Worm (Caenorhabditis elegans) whole organism, midembryonic: Measurements from ENCODE around the gene T07D1.3.
A peak's percentile ranks its signal among the peaks of the same experiment; 100 is the strongest.

Source experiments
- T22C8.4 ChIP-seq: fragments of 200-800 bp; sonication (Bioruptor generic); IDR thresholded peaks from 2 replicates; pipeline ENCODE4 v1.3.6; 2022; ENCODE audit warnings: missing genetic modification characterization, missing compliant biosample characterization
- cog-1 ChIP-seq: sonication (generic microtip); optimal IDR thresholded peaks from 2 replicates; lab custom pipeline; 2016; ENCODE audit warnings: missing genetic modification characterization, missing compliant biosample characterization
- flt-1 ChIP-seq: fragments of 200-800 bp; sonication (Bioruptor generic); IDR thresholded peaks from 2 replicates; pipeline ENCODE4 v1.3.6; 2022; ENCODE audit warnings: missing genetic modification characterization, missing compliant biosample characterization
- klf-2 ChIP-seq: fragments of 200-800 bp; sonication (Bioruptor generic); conservative IDR thresholded peaks from 2 replicates; pipeline ENCODE4 v1.3.6; 2022; ENCODE audit warnings: missing genetic modification reagents, missing genetic modification characterization, missing compliant biosample characterization
- med-1 ChIP-seq: sonication (generic microtip); optimal IDR thresholded peaks from 2 replicates; lab custom pipeline; 2017; ENCODE audit warnings: missing genetic modification characterization, mild to moderate bottlenecking, missing compliant biosample characterization, antibody characterized with exemption, missing genetic modification reagents; ENCODE audit not compliant: insufficient read depth
- ref-1 ChIP-seq: fragments of 200-800 bp; sonication (Bioruptor generic); conservative IDR thresholded peaks from 2 replicates; pipeline ENCODE4 v1.3.6; 2022; ENCODE audit warnings: missing genetic modification reagents, missing genetic modification characterization, missing compliant biosample characterization
- tab-1 ChIP-seq: fragments of 200-800 bp; sonication (Bioruptor generic); IDR thresholded peaks from 2 replicates; pipeline ENCODE4 v1.3.6; 2022; ENCODE audit warnings: missing genetic modification characterization, missing compliant biosample characterization
- ztf-23 ChIP-seq: fragments of 200-800 bp; sonication (Bioruptor generic); IDR thresholded peaks from 2 replicates; pipeline ENCODE4 v1.3.6; 2022; ENCODE audit warnings: missing genetic modification reagents, missing genetic modification characterization, missing compliant biosample characterization
- ztf-29 ChIP-seq: fragments of 200-800 bp; sonication (Bioruptor generic); IDR thresholded peaks from 2 replicates; pipeline ENCODE4 v1.3.6; 2022; ENCODE audit warnings: missing genetic modification reagents, missing genetic modification characterization, missing compliant biosample characterization

The T07D1.3 gene

DNA sequence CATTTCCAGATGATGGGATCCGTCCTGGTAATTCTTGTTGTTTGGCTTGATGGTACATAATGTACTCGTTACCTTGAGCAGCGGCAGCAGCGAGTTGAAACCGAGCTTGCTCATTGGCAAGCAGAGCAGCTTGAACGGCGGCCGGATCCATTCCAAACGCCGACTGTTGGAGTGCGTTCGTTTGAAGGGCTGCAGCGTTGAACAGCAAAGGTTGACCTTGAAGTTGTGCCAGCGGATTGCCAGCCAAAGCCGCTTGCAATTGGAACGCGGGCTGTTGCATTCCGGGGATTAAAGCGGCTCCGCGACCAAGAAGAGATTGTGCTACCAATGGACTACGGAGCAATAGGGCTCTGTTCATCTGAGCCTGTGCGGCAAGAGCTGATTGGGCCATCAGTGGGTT lies 3.0 kb upstream of the T07D1.3 start:
- TF ChIP-seq T22C8.4 (GFP tag; lab: Robert Waterston, UW): no peak
- no peak for TF ChIP-seq cog-1 (tag; lab: Kevin White, UChicago)
- no peak for TF ChIP-seq klf-2
- no peak for TF ChIP-seq tab-1
- TF ChIP-seq med-1 (GFP tag; lab: Kevin White, UChicago): no peak
- no peak for TF ChIP-seq ztf-23
- no peak for TF ChIP-seq ref-1

DNA sequence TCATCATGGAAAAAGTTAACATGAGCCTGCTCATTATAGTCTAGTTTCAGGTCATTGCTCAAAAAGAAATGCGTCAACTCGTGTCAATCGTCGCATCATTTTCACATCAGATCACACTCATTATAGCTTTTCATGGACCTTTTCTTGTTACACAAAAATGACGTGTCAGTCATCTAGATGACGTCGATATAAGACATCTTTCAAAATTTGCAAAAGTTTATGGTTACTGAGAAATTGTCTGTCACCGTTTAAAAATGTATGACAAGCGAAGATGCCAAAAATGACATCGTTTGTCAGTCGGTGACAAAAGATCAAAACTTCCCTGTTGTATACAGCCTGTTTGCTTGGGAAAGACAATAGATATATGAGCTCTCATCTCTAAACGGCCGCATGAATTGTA lies 2.0 kb downstream of the T07D1.3 start:
- no peak for TF ChIP-seq ref-1
- no peak for TF ChIP-seq cog-1 (tag; lab: Kevin White, UChicago)
- TF ChIP-seq ztf-23: no peak
- no peak for TF ChIP-seq T22C8.4 (GFP tag; lab: Robert Waterston, UW)
- TF ChIP-seq med-1 (GFP tag; lab: Kevin White, UChicago): no peak
- no peak for TF ChIP-seq flt-1 (GFP tag; lab: Robert Waterston, UW)
- TF ChIP-seq ztf-29 (GFP tag; lab: Robert Waterston, UW): no peak
- no peak for TF ChIP-seq klf-2
- no peak for TF ChIP-seq tab-1

DNA sequence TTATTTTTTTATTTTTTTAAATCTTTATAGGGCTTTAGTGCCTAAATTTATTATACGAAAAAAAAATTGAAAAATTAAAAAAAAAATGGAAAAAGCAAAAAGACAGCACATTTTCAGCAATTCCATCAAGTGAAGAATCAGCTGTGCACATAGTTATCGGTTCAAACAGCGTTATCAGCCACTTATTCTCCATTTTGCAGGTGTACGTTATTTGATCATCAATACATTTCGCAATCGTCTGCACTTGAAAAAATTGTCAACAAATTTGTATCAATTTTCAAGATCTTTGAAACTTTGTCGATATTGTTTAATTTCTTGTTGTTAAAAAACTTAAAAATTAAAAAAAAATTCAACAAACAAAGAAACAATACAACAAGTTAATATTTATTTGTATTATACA lies 3.5 kb downstream of the T07D1.3 start:
- no peak for TF ChIP-seq med-1 (GFP tag; lab: Kevin White, UChicago)
- TF ChIP-seq tab-1: no peak
- no peak for TF ChIP-seq ref-1
- no peak for TF ChIP-seq cog-1 (tag; lab: Kevin White, UChicago)
- no peak for TF ChIP-seq ztf-23
- TF ChIP-seq flt-1 (GFP tag; lab: Robert Waterston, UW): no peak
- no peak for TF ChIP-seq T22C8.4 (GFP tag; lab: Robert Waterston, UW)
- no peak for TF ChIP-seq klf-2
- TF ChIP-seq ztf-29 (GFP tag; lab: Robert Waterston, UW): no peak

DNA sequence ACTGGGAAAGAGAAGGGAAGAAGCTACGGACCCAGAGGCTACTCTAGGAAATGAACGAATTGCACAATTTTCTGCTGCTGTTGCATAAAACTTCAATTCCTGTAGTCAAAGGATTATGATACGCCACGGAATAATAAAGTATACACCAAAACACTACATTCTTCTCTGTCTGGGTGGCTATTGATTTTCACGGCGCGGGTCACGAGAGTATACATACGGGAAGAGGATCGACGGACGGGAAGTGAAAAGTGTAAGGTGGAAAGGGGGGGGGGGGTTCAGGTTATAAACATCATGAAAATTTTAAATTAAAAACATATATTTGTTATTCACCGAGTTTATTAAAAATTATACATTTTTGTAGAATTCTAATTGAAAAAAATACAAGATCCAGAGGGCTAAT lies 3.9 kb downstream of the T07D1.3 start:
- TF ChIP-seq T22C8.4 (GFP tag; lab: Robert Waterston, UW) (no peak), ztf-23 (no peak), ztf-29 (GFP tag; lab: Robert Waterston, UW) (no peak)

DNA sequence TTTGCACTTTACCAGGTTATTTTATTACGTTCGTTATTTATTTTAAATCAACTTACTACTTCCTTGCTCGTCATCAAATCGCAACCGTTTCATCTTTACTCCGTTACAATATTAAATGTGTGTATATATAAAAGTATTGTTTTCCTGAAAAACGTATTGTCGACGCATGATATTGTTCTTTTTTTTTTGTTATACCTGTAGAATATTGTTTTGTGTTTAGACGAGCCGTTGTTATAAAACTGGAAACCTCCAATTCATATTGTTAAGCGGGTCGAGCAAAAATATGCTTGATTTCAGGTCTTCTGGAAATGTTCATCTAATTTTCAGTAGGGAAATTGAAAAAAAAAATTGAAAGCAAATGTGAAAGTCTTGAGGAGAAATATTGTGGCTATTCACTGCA lies 4.3 kb downstream of the T07D1.3 start, which contains the start of gene gid-2:
TSS of gene gid-2 (minus strand) at position 101 of the 400 bp plus-strand sequence.
- TF ChIP-seq ztf-29 (GFP tag; lab: Robert Waterston, UW) (no peak), cog-1 (tag; lab: Kevin White, UChicago) (no peak), med-1 (GFP tag; lab: Kevin White, UChicago) (no peak), ref-1 (no peak), T22C8.4 (GFP tag; lab: Robert Waterston, UW) (no peak), ztf-23 (no peak), tab-1 (no peak), klf-2 (no peak), flt-1 (GFP tag; lab: Robert Waterston, UW) (no peak)

DNA sequence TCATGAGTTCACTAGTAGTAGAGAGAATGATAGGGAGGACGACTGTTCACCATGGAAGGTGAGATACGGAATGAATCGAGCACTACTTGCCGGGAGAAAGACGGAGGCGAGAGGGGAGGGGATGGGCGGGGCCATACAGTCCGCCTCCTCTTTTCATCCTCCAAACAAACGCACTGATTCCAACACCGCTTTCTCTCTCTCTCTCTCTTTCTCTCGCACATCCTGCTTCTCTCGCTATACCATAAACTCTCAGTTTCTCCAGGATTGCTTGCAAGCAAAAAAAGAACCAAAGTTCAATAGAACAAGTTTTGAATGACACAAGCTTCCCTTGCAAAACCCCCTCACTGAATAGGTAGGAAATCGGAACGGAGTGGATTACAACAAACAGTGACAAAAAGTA lies 7.9 kb downstream of the T07D1.3 start:
- TF ChIP-seq flt-1 (GFP tag; lab: Robert Waterston, UW): no peak
- no peak for TF ChIP-seq ztf-23
- no peak for TF ChIP-seq cog-1 (tag; lab: Kevin White, UChicago)
- no peak for TF ChIP-seq T22C8.4 (GFP tag; lab: Robert Waterston, UW)
- no peak for TF ChIP-seq tab-1
- no peak for TF ChIP-seq ztf-29 (GFP tag; lab: Robert Waterston, UW)
- no peak for TF ChIP-seq klf-2
- no peak for TF ChIP-seq ref-1
- TF ChIP-seq med-1 (GFP tag; lab: Kevin White, UChicago): no peak

DNA sequence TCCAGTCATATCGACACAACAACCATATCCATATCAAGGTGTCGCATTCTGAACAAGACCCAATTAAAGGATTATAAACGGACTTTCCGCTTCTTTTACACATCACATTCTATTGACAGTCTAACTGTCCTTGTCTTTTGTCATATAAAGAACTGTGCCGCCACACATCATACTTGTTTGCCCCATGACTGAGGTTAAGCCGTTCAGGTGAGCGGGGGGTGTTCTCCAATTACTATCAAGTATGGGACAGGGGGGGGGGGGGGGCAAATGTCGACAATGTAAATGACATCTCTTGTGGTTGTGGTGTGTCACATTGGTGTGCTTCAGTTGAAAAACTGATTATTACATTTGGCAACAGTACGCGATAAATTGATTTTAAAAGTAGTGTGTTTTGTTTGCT lies 9.4 kb downstream of the T07D1.3 start:
- TF ChIP-seq cog-1 (tag; lab: Kevin White, UChicago) (no peak), ref-1 (no peak), T22C8.4 (GFP tag; lab: Robert Waterston, UW) (no peak), ztf-29 (GFP tag; lab: Robert Waterston, UW) (peak; percentile 70), tab-1 (no peak)

DNA sequence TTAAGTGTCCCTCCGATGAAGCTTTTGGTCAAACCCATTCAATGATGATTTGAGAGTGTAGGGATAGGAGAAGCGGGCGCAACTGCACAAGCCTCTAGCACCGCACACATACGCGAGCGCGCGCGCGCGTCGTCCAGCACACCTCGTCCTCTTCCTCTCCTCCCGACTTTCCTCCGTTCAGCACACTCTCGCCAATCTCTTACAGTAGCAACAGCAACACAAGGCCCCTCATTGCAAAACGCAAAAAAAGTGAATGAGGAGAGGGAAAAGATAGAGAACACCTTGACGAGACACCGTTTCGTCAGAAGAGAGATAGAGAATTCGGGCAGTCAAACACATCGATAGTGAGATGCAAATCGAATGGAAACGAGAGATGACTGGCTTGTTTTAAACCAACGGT lies 10.7 kb downstream of the T07D1.3 start:
- no peak for TF ChIP-seq T22C8.4 (GFP tag; lab: Robert Waterston, UW)
- no peak for TF ChIP-seq ztf-23
- peak; percentile 65; the same call in 1 of the 2 replicates for TF ChIP-seq flt-1 (GFP tag; lab: Robert Waterston, UW)
- peak; percentile 91 for TF ChIP-seq ztf-29 (GFP tag; lab: Robert Waterston, UW)
- peak; percentile 88 for TF ChIP-seq cog-1 (tag; lab: Kevin White, UChicago)
- TF ChIP-seq ref-1: no peak
- no peak for TF ChIP-seq klf-2

DNA sequence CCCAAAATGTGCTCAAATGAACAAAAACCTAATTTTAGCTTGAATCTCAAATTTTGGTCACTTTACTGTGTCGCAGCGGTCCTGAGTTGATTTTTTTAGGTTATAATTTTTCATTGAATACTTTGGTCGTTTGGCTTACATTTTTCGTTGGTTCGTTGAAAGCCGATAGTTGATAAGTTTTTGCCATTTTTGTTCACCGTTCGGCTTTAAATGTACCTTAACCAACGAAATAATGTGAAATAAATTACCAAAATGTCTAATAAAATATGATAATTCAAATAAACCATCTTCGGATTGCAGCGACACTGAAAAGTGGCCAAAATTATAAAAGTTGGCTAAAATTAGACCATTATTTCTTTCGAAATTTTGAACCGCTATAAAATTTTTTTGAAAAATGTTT lies 12.9 kb downstream of the T07D1.3 start:
- TF ChIP-seq ztf-23 (no peak), tab-1 (no peak), med-1 (GFP tag; lab: Kevin White, UChicago) (no peak), ref-1 (no peak), ztf-29 (GFP tag; lab: Robert Waterston, UW) (no peak), klf-2 (no peak), T22C8.4 (GFP tag; lab: Robert Waterston, UW) (no peak), flt-1 (GFP tag; lab: Robert Waterston, UW) (no peak), cog-1 (tag; lab: Kevin White, UChicago) (no peak)

DNA sequence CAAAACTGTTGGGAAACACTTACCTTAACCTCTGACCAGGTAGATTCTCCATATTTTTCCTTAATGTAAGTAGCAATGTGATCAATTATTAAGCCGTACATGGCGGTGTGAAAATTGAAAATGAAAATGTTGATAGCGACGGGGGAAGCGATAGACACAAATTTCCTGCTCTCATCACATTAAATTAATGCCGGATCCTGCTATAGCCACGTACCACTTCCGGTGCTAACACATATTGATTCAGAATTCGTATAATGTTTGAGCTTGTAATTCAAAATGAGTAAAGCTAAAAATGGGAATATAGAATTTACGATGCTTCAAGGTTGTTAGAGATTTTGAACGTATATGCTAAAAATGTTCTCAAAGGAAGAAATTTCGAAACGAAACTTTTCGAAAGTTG lies 15.8 kb downstream of the T07D1.3 start, which contains the start of gene gcy-31:
TSS of gene gcy-31 (minus strand) at position 101 of the 400 bp plus-strand sequence.
- TF ChIP-seq T22C8.4 (GFP tag; lab: Robert Waterston, UW) (no peak), klf-2 (no peak), cog-1 (tag; lab: Kevin White, UChicago) (no peak), flt-1 (GFP tag; lab: Robert Waterston, UW) (no peak), med-1 (GFP tag; lab: Kevin White, UChicago) (no peak), ztf-29 (GFP tag; lab: Robert Waterston, UW) (no peak), tab-1 (no peak), ztf-23 (no peak), ref-1 (no peak)

DNA sequence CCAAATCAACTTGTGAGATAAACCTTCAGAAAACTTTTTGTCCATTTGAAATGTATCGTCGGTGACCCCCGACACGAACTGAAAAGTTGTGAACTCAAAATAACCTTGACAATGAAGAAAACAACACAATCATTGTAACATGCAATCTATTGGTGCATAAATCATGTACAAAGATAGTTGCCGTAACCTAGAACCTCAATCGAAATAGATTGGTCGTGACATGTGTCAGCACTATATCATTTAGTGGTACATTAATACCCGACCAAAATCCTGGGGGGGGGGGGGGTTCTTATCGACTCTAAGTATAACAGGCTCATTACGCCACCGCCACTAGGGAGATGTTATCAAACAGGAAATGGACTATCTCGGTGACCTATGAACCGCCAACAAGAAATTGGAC lies 16.3 kb downstream of the T07D1.3 start:
- TF ChIP-seq ztf-29 (GFP tag; lab: Robert Waterston, UW) (no peak), ztf-23 (no peak), tab-1 (no peak)
